Worm (Caenorhabditis elegans) whole organism, L3 larva: Measurements from ENCODE around the gene T25D1.2.

ENCODE experiments used
- ZK546.5 ChIP-seq: sonication (generic microtip); optimal IDR thresholded peaks from 2 replicates; lab custom pipeline; 2017; ENCODE audit warnings: missing biosample characterization, missing genetic modification characterization
- ceh-28 ChIP-seq: fragments of 150-350 bp; optimal IDR thresholded peaks from 2 replicates; lab custom pipeline; 2014; ENCODE audit warnings: missing biosample characterization, missing genetic modification reagents, missing genetic modification characterization
- daf-12 ChIP-seq: fragments of 150-350 bp; optimal IDR thresholded peaks from 2 replicates; lab custom pipeline; 2014; ENCODE audit warnings: missing biosample characterization, missing genetic modification reagents, missing genetic modification characterization
- egl-27 ChIP-seq: sonication (generic microtip); optimal IDR thresholded peaks from 4 replicates; lab custom pipeline; 2017; ENCODE audit warnings: missing biosample characterization, missing genetic modification reagents, missing genetic modification characterization
- egl-5 ChIP-seq: fragments of 150-350 bp; optimal IDR thresholded peaks from 2 replicates; lab custom pipeline; 2017; ENCODE audit warnings: missing biosample characterization, missing genetic modification reagents, missing genetic modification characterization, inconsistent platforms
- elt-1 ChIP-seq: fragments of 150-350 bp; optimal IDR thresholded peaks from 2 replicates; lab custom pipeline; 2014; ENCODE audit warnings: missing biosample characterization, missing genetic modification characterization
- elt-2 ChIP-seq: sonication (generic microtip); optimal IDR thresholded peaks from 2 replicates; lab custom pipeline; 2016; ENCODE audit warnings: missing genetic modification reagents, mild to moderate bottlenecking, missing genetic modification characterization, missing compliant biosample characterization
- elt-3 ChIP-seq, 3 experiments: fragments of 150-350 bp in 1 of 3; sonication (generic microtip) in 2 of 3; optimal IDR thresholded peaks; 2 replicates in 2 of 3; 4 replicates in 1 of 3; lab custom pipeline; 2014 to 2017; ENCODE audit warnings: missing biosample characterization in 3 of 3, missing genetic modification characterization in 3 of 3
- fkh-10 ChIP-seq: sonication (generic microtip); optimal IDR thresholded peaks from 2 replicates; lab custom pipeline; 2017; ENCODE audit warnings: missing biosample characterization, missing genetic modification reagents, missing genetic modification characterization
- fkh-2 ChIP-seq: fragments of 150-350 bp; optimal IDR thresholded peaks from 2 replicates; lab custom pipeline; 2014; ENCODE audit warnings: missing biosample characterization, missing genetic modification reagents, missing genetic modification characterization
- fos-1 ChIP-seq: fragments of 150-350 bp; optimal IDR thresholded peaks from 2 replicates; lab custom pipeline; 2014; ENCODE audit warnings: missing biosample characterization, missing genetic modification characterization
- hmg-11 ChIP-seq: sonication (generic microtip); optimal IDR thresholded peaks from 2 replicates; lab custom pipeline; 2016; ENCODE audit warnings: missing genetic modification characterization, missing compliant biosample characterization
- lin-39 ChIP-seq: fragments of 150-350 bp; optimal IDR thresholded peaks from 2 replicates; lab custom pipeline; 2018; ENCODE audit warnings: missing biosample characterization, missing genetic modification reagents, missing genetic modification characterization
- mdl-1 ChIP-seq: fragments of 150-350 bp; optimal IDR thresholded peaks from 2 replicates; lab custom pipeline; 2014; ENCODE audit warnings: missing biosample characterization, missing genetic modification characterization
- mml-1 ChIP-seq: fragments of 150-350 bp; sonication (generic microtip); optimal IDR thresholded peaks from 3 replicates; lab custom pipeline; 2014; ENCODE audit warnings: missing biosample characterization, missing genetic modification characterization
- nfya-1 ChIP-seq: sonication (generic microtip); optimal IDR thresholded peaks from 2 replicates; lab custom pipeline; 2017; ENCODE audit warnings: missing genetic modification characterization, mild to moderate bottlenecking, missing compliant biosample characterization, antibody characterized with exemption, moderate library complexity; ENCODE audit not compliant: insufficient read depth
- nhr-23 ChIP-seq: fragments of 150-350 bp; optimal IDR thresholded peaks from 2 replicates; lab custom pipeline; 2014; ENCODE audit warnings: missing biosample characterization, missing genetic modification reagents, missing genetic modification characterization
- nhr-25 ChIP-seq: sonication (generic microtip); optimal IDR thresholded peaks from 2 replicates; lab custom pipeline; 2017; ENCODE audit warnings: missing biosample characterization, missing genetic modification characterization
- nhr-43 ChIP-seq: sonication (generic microtip); optimal IDR thresholded peaks from 2 replicates; lab custom pipeline; 2016; ENCODE audit warnings: mild to moderate bottlenecking, missing genetic modification characterization, missing compliant biosample characterization; ENCODE audit not compliant: poor library complexity, severe bottlenecking
- nhr-77 ChIP-seq: fragments of 150-350 bp; optimal IDR thresholded peaks from 2 replicates; lab custom pipeline; 2014; ENCODE audit warnings: missing biosample characterization, missing genetic modification characterization
- pha-4 ChIP-seq: fragments of 150-350 bp; optimal IDR thresholded peaks from 2 replicates; lab custom pipeline; 2014; ENCODE audit warnings: missing biosample characterization, missing genetic modification reagents, missing genetic modification characterization
- sea-2 ChIP-seq: fragments of 150-350 bp; sonication (generic microtip); optimal IDR thresholded peaks from 4 replicates; lab custom pipeline; 2014; ENCODE audit warnings: missing biosample characterization, missing genetic modification reagents, missing genetic modification characterization
- skn-1 ChIP-seq: fragments of 150-350 bp; optimal IDR thresholded peaks from 2 replicates; lab custom pipeline; 2014; ENCODE audit warnings: missing biosample characterization, missing genetic modification characterization
- snpc-4 ChIP-seq: fragments of 150-350 bp; optimal IDR thresholded peaks from 2 replicates; lab custom pipeline; 2014; ENCODE audit warnings: missing biosample characterization, missing genetic modification characterization
- ztf-11 ChIP-seq: fragments of 150-350 bp; optimal IDR thresholded peaks from 2 replicates; lab custom pipeline; 2014; ENCODE audit warnings: missing biosample characterization, missing genetic modification characterization

Gene T25D1.2

DNA sequence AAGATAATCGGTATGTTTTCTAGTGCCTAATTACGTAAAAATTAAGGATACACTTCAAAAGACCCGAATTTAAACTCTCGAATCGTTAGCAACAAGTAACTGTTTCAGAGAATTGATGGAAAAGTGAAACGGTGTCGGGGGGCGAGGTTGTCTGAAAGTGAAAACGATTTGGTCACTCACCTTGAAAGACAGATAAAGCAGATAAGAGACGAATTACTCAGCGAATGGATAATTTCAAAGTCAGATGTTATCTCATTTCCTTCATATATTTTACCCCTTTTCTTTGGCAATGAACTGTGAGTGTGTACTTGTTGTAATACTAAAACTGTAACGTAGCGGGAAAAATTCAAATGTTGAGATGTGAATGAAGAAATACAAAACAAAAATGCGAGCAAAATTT is 40.4 kb downstream of the T25D1.2 start:
- peak; percentile 96 for TF ChIP-seq elt-1 (tag; lab: Kevin White, UChicago)
- TF ChIP-seq ceh-28 (tag; lab: Kevin White, UChicago): no peak
- TF ChIP-seq nhr-25 (tag; lab: Kevin White, UChicago): peak; percentile 94

DNA sequence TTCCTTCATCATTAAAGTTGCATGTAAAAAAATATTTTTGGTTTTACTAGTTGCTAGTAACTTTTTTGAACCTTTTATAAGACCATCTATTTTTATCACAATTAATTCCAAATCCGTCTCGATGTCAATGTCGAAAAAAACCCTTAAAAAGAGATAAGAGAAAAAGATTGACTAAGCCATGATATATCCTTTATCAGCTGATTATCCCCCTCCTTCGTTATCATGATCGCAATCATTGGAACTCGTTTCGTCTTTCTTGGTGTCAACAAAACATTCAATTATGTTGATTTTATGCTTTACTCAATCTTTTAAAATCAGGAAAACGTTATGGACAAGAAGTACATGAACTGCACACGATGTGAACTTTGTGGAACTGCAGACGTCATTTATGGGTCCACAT is 42.8 kb downstream of the T25D1.2 start, which contains the start of gene K08B5.1:
K08B5.1 (plus strand) TSS at position 318 of the 400 bp plus-strand sequence.
- TF ChIP-seq nhr-23 (tag; lab: Kevin White, UChicago) (peak; percentile 0), pha-4 (no peak), nhr-43 (tag; lab: Kevin White, UChicago) (peak; percentile 57), daf-12 (tag; lab: Kevin White, UChicago) (no peak)

ce11 chrX:16558776-16559175 is 43.4 kb downstream of the T25D1.2 start:
- TF ChIP-seq hmg-11 (tag; lab: Kevin White, UChicago): peak; percentile 1
- peak; percentile 14 for TF ChIP-seq nfya-1 (tag; lab: Kevin White, UChicago)
- TF ChIP-seq egl-5 (tag; lab: Kevin White, UChicago): no peak
- TF ChIP-seq nhr-25 (tag; lab: Kevin White, UChicago): peak; percentile 48
- TF ChIP-seq ceh-28 (tag; lab: Kevin White, UChicago): no peak
- no peak for TF ChIP-seq nhr-23 (tag; lab: Kevin White, UChicago)
- TF ChIP-seq pha-4: peak; percentile 58
- TF ChIP-seq elt-1 (tag; lab: Kevin White, UChicago): no peak
- peak; percentile 19 for TF ChIP-seq elt-2 (tag; lab: Kevin White, UChicago)
- no peak for TF ChIP-seq fkh-2 (tag; lab: Kevin White, UChicago)
- TF ChIP-seq skn-1 (tag; lab: Kevin White, UChicago): no peak

DNA sequence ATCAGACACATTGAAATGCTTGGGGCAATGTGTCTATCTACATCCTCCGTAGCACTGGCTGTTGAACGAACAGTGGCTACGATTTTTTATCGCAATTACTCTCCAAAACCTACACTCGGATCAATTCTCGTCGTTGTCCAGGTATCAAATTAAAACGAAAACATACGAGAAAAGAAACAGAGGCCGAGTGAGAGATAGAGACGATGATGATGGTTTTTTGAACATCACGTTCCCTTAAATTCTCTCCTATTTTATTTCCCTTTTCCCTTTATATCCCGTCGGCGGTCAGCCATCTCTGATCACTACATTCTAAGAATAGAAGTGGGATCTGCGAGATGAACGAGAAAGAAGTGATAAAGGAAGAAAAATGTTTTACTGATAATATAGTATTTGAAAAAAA is 44.0 kb downstream of the T25D1.2 start:
- peak; percentile 54 for TF ChIP-seq nhr-23 (tag; lab: Kevin White, UChicago)
- no peak for TF ChIP-seq lin-39 (tag; lab: Kevin White, UChicago)
- peak; percentile 7 for TF ChIP-seq nhr-43 (tag; lab: Kevin White, UChicago)
- TF ChIP-seq fos-1 (tag; lab: Kevin White, UChicago): no peak
- no peak for TF ChIP-seq egl-27 (tag; lab: Kevin White, UChicago)
- TF ChIP-seq, all 47 proteins: peak for 2

DNA sequence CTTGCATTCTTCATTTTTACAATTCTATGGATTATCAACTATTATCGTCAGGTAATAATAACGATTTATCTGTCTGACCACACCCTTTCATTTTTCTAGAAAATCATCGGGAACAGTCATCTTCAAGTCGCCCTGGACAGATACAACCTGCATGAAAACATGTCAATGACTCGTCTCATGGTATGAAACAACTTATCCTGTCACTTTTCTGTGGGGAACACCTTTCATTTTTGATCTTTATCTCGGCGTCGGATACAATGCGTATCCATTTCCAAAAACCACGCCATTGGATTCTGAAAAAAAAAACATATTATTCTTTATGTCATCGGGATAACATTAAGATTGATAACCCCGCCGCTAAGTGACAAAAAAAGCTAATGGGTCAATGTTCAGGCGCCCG is 45.5 kb downstream of the T25D1.2 start:
- TF ChIP-seq nhr-25 (tag; lab: Kevin White, UChicago) (peak; percentile 40), elt-3 (tag; optimal IDR thresholded peaks at IDR 0.05; lab: Kevin White, UChicago) (no peak)

DNA sequence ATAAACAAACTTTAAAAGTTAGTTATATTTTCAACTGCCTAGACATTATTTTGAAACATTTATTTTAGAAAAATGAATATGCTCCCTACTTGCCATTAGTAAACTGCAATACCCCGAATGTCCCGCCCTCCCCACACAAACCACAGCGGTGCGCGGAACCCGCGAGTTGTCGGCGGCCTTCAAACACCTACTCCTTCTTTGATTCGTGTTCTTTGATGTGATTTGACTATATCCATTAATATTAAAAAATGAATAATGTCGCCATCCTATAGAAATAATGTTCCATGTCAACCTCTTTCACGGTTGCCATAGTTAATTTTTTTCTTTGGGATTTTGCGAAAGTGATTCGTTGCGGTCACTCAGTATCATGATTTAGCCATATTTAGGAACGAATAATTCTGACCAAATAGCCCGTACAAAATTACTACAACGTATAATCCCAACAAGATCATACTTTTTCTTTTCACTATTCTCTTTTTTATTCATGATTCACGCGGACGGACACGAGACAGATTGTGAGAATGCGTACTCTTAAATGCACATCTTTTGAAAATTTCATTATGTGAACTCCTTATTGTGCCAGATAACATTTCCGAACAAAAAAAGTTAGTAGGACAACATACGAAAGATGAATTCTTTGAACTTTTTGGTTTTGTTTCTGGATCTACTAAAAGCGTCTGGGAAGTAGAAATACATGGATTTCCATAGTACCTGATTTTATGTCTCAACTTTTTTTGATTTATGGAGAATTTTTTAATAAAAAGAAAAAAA is 49.3 kb downstream of the T25D1.2 start:
- no peak for TF ChIP-seq egl-5 (tag; lab: Kevin White, UChicago)
- TF ChIP-seq mdl-1: no peak
- TF ChIP-seq snpc-4: peak; percentile 88
- no peak for TF ChIP-seq sea-2 (GFP tag; lab: Kevin White, UChicago)
- TF ChIP-seq fkh-10 (GFP tag; lab: Kevin White, UChicago): peak; percentile 70

DNA sequence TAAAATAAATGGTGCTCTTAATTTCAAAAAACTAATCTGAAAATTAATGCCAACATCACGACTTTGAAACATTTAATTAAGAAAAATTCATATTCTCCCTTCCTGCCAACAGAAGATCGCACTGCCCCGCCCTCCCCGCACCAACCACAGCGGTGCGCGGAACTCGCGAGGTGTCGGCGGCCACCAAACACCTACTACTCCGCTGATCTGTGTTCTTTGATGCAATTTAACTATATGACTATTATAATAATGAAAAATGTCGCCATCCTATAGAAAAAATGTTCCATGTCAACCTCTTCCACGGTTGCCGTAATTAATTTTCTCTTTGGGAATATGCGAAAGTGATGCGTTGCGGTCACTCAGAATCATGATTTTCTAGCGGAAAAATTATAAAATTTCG is 50.4 kb downstream of the T25D1.2 start:
- TF ChIP-seq snpc-4 (peak; percentile 53), nhr-77 (tag; lab: Kevin White, UChicago) (no peak)

DNA sequence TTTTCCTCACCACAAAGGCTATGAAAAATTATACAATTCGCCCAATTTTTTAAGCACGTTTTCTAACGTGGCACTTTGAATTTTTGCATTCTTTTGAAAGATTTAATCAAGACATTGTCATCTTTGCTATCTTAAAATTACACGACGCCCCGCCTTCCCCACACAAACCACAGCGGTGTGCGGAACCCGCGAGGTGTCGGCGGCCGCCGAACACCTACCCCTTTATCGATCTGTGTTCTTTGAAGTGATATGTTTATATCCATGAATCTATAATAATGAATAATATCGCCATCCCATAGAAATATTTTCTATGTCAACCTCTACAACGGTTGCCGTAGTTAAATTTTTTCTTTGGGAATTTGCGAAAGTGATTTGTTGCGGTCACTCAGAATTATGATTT is 51.0 kb downstream of the T25D1.2 start:
- TF ChIP-seq pha-4 (no peak), ZK546.5 (no peak), snpc-4 (peak; percentile 93), nhr-23 (tag; lab: Kevin White, UChicago) (no peak), ztf-11 (no peak), egl-5 (tag; lab: Kevin White, UChicago) (no peak), mml-1 (tag; lab: Kevin White, UChicago) (no peak)
